Worm (Caenorhabditis elegans) whole organism, mixed stage, embryonic: ENCODE results near the gene sur-5.

Source experiments
- M03D4.4 ChIP-seq: sonication (generic microtip); optimal IDR thresholded peaks from 2 replicates; lab custom pipeline; 2017; ENCODE audit warnings: mild to moderate bottlenecking, missing genetic modification characterization, missing compliant biosample characterization
- bed-3 ChIP-seq: fragments of 200-800 bp; sonication (Bioruptor generic); optimal IDR thresholded peaks from 3 replicates; lab custom pipeline; 2018; ENCODE audit warnings: mild to moderate bottlenecking, missing genetic modification characterization, moderate library complexity, missing compliant biosample characterization
- ceh-39 ChIP-seq: fragments of 150-350 bp; optimal IDR thresholded peaks from 2 replicates; lab custom pipeline; 2014; ENCODE audit warnings: missing biosample characterization, missing genetic modification characterization
- ceh-43 ChIP-seq: fragments of 200-800 bp; sonication (Bioruptor generic); optimal IDR thresholded peaks from 2 replicates; lab custom pipeline; 2018; ENCODE audit warnings: mild to moderate bottlenecking, missing genetic modification characterization, moderate library complexity, missing compliant biosample characterization
- ceh-83 ChIP-seq: fragments of 200-800 bp; sonication (Bioruptor generic); optimal IDR thresholded peaks from 2 replicates; lab custom pipeline; 2018; ENCODE audit warnings: mild to moderate bottlenecking, missing genetic modification characterization, missing compliant biosample characterization
- ces-1 ChIP-seq: fragments of 150-350 bp; optimal IDR thresholded peaks from 2 replicates; lab custom pipeline; 2014; ENCODE audit warnings: missing biosample characterization, missing genetic modification reagents, missing genetic modification characterization
- cnd-1 ChIP-seq: fragments of 200-800 bp; sonication (Bioruptor generic); optimal IDR thresholded peaks from 2 replicates; lab custom pipeline; 2018; ENCODE audit warnings: mild to moderate bottlenecking, missing genetic modification characterization, missing compliant biosample characterization
- drap-1 ChIP-seq: fragments of 200-800 bp; sonication (Bioruptor generic); optimal IDR thresholded peaks from 3 replicates; lab custom pipeline; 2018; ENCODE audit warnings: mild to moderate bottlenecking, missing genetic modification characterization, missing compliant biosample characterization
- elt-1 ChIP-seq: sonication (generic microtip); optimal IDR thresholded peaks from 2 replicates; lab custom pipeline; 2017; ENCODE audit warnings: missing genetic modification characterization, mild to moderate bottlenecking, missing compliant biosample characterization, antibody characterized with exemption, moderate library complexity, borderline replicate concordance; ENCODE audit not compliant: insufficient read depth
- elt-3 ChIP-seq: fragments of 150-350 bp; optimal IDR thresholded peaks from 2 replicates; lab custom pipeline; 2014; ENCODE audit warnings: missing biosample characterization, missing genetic modification characterization
- flh-1 ChIP-seq: fragments of 200-800 bp; sonication (Bioruptor generic); optimal IDR thresholded peaks from 2 replicates; lab custom pipeline; 2018; ENCODE audit warnings: mild to moderate bottlenecking, missing genetic modification characterization, moderate library complexity, missing compliant biosample characterization
- ham-2 ChIP-seq: fragments of 200-800 bp; sonication (Bioruptor generic); optimal IDR thresholded peaks from 2 replicates; lab custom pipeline; 2018; ENCODE audit warnings: mild to moderate bottlenecking, missing genetic modification characterization, missing compliant biosample characterization
- hlh-1 ChIP-seq: fragments of 150-350 bp; optimal IDR thresholded peaks from 2 replicates; lab custom pipeline; 2014; ENCODE audit warnings: missing biosample characterization, missing genetic modification reagents, missing genetic modification characterization
- lin-32 ChIP-seq: fragments of 200-800 bp; sonication (Bioruptor generic); optimal IDR thresholded peaks from 2 replicates; lab custom pipeline; 2018; ENCODE audit warnings: mild to moderate bottlenecking, missing genetic modification characterization, missing compliant biosample characterization
- mab-5 ChIP-seq: fragments of 150-350 bp; optimal IDR thresholded peaks from 2 replicates; lab custom pipeline; 2014; ENCODE audit warnings: missing biosample characterization, missing genetic modification characterization
- mep-1 ChIP-seq: fragments of 150-350 bp; optimal IDR thresholded peaks from 2 replicates; lab custom pipeline; 2017; ENCODE audit warnings: missing biosample characterization, missing genetic modification reagents, missing genetic modification characterization, inconsistent platforms
- mls-2 ChIP-seq: sonication (generic microtip); optimal IDR thresholded peaks from 2 replicates; lab custom pipeline; 2016; ENCODE audit warnings: mild to moderate bottlenecking, missing genetic modification characterization, moderate library complexity, missing compliant biosample characterization
- nhr-2 ChIP-seq: fragments of 150-350 bp; optimal IDR thresholded peaks from 2 replicates; lab custom pipeline; 2014; ENCODE audit warnings: missing biosample characterization, missing genetic modification characterization
- nhr-237 ChIP-seq: fragments of 150-350 bp; optimal IDR thresholded peaks from 2 replicates; lab custom pipeline; 2014; ENCODE audit warnings: missing biosample characterization, missing genetic modification characterization
- nhr-28 ChIP-seq: fragments of 150-350 bp; optimal IDR thresholded peaks from 2 replicates; lab custom pipeline; 2014; ENCODE audit warnings: missing biosample characterization, missing genetic modification characterization
- nhr-76 ChIP-seq: sonication (generic microtip); optimal IDR thresholded peaks from 2 replicates; lab custom pipeline; 2017; ENCODE audit warnings: missing biosample characterization, missing genetic modification characterization
- pha-4 ChIP-seq: fragments of 150-350 bp; optimal IDR thresholded peaks from 2 replicates; lab custom pipeline; 2018; ENCODE audit warnings: missing biosample characterization, missing genetic modification reagents, missing genetic modification characterization
- sem-2 ChIP-seq: fragments of 200-800 bp; sonication (Bioruptor generic); optimal IDR thresholded peaks from 2 replicates; lab custom pipeline; 2018; ENCODE audit warnings: mild to moderate bottlenecking, missing genetic modification characterization, missing compliant biosample characterization
- snpc-4 ChIP-seq: fragments of 150-350 bp; optimal IDR thresholded peaks from 2 replicates; lab custom pipeline; 2014; ENCODE audit warnings: missing biosample characterization, missing genetic modification characterization
- sptf-1 ChIP-seq: sonication (generic microtip); optimal IDR thresholded peaks from 2 replicates; lab custom pipeline; 2017; ENCODE audit warnings: mild to moderate bottlenecking, missing genetic modification characterization, moderate library complexity, missing compliant biosample characterization
- tbx-8 ChIP-seq: fragments of 200-800 bp; sonication (Bioruptor generic); optimal IDR thresholded peaks from 2 replicates; lab custom pipeline; 2018; ENCODE audit warnings: mild to moderate bottlenecking, missing genetic modification characterization, moderate library complexity, missing compliant biosample characterization
- unc-120 ChIP-seq: sonication (generic microtip); optimal IDR thresholded peaks from 2 replicates; lab custom pipeline; 2017; ENCODE audit warnings: missing genetic modification characterization, missing compliant biosample characterization; ENCODE audit not compliant: poor library complexity, severe bottlenecking
- unc-39 ChIP-seq: fragments of 150-350 bp; optimal IDR thresholded peaks from 2 replicates; lab custom pipeline; 2014; ENCODE audit warnings: missing biosample characterization, missing genetic modification characterization
- unc-62 ChIP-seq: fragments of 150-350 bp; optimal IDR thresholded peaks from 2 replicates; lab custom pipeline; 2014; ENCODE audit warnings: missing biosample characterization, missing genetic modification reagents, missing genetic modification characterization
- zip-8 ChIP-seq: fragments of 150-350 bp; optimal IDR thresholded peaks from 2 replicates; lab custom pipeline; 2014; ENCODE audit warnings: missing biosample characterization, missing genetic modification characterization
- ztf-11 ChIP-seq: fragments of 150-350 bp; optimal IDR thresholded peaks from 2 replicates; lab custom pipeline; 2014; ENCODE audit warnings: missing biosample characterization, missing genetic modification characterization

Gene sur-5

ce11 chrX:7296310-7296709 lies 9.1 kb downstream of the sur-5 start:
- TF ChIP-seq elt-1 (no peak), bed-3 (GFP tag; lab: Kevin White, UChicago) (no peak), mls-2 (no peak), zip-8 (tag; lab: Kevin White, UChicago) (no peak), unc-39 (tag; lab: Kevin White, UChicago) (no peak), cnd-1 (tag; lab: Kevin White, UChicago) (no peak), nhr-28 (tag; lab: Kevin White, UChicago) (no peak), sptf-1 (tag; lab: Kevin White, UChicago) (no peak), ces-1 (GFP tag; lab: Kevin White, UChicago) (no peak), flh-1 (GFP tag; lab: Kevin White, UChicago) (no peak), nhr-2 (tag; lab: Kevin White, UChicago) (no peak), snpc-4 (no peak), mep-1 (tag; lab: Kevin White, UChicago) (no peak), nhr-237 (tag; lab: Kevin White, UChicago) (no peak), M03D4.4 (tag; lab: Kevin White, UChicago) (no peak), hlh-1 (tag; lab: Kevin White, UChicago) (no peak), sem-2 (no peak), ham-2 (no peak)

- TF ChIP-seq mab-5 (tag; lab: Kevin White, UChicago), result no peak
- no peak for TF ChIP-seq ham-2
- TF ChIP-seq unc-120 (tag; lab: Kevin White, UChicago), result no peak
- no peak for TF ChIP-seq cnd-1 (tag; lab: Kevin White, UChicago)
- no peak for TF ChIP-seq elt-3 (tag; lab: Kevin White, UChicago)
- no peak for TF ChIP-seq nhr-237 (tag; lab: Kevin White, UChicago)
- no peak for TF ChIP-seq unc-62
- no peak for TF ChIP-seq ztf-11 (tag; lab: Kevin White, UChicago)
- TF ChIP-seq elt-1, result no peak
- TF ChIP-seq lin-32 (GFP tag; lab: Kevin White, UChicago), result no peak
- no peak for TF ChIP-seq mep-1 (tag; lab: Kevin White, UChicago)
- no peak for TF ChIP-seq sptf-1 (tag; lab: Kevin White, UChicago)
- no peak for TF ChIP-seq ceh-83
- TF ChIP-seq M03D4.4 (tag; lab: Kevin White, UChicago), result no peak
- no peak for TF ChIP-seq flh-1 (GFP tag; lab: Kevin White, UChicago)
- TF ChIP-seq, all 35 proteins: peak for 0
These were observed 13.6 kb downstream of the sur-5 start, which contains the start of gene lron-7 for ce11 chrX:7291810-7292209. lron-7 (plus strand) TSS chrX:7292132.

ce11 chrX:7290859-7291628 lies 14.3 kb downstream of the sur-5 start:
- TF ChIP-seq bed-3 (GFP tag; lab: Kevin White, UChicago) (no peak), nhr-76 (tag; lab: Kevin White, UChicago) (no peak), drap-1 (no peak), mls-2 (no peak), tbx-8 (no peak), nhr-237 (tag; lab: Kevin White, UChicago) (no peak), snpc-4 (no peak), mep-1 (tag; lab: Kevin White, UChicago) (no peak)

- peak; percentile 4 for TF ChIP-seq unc-39 (tag; lab: Kevin White, UChicago)
- TF ChIP-seq flh-1 (GFP tag; lab: Kevin White, UChicago), result no peak
- TF ChIP-seq pha-4, result no peak
- no peak for TF ChIP-seq nhr-28 (tag; lab: Kevin White, UChicago)
- peak; percentile 6 for TF ChIP-seq ces-1 (GFP tag; lab: Kevin White, UChicago)
- no peak for TF ChIP-seq ceh-43 (GFP tag; lab: Kevin White, UChicago)
- no peak for TF ChIP-seq nhr-237 (tag; lab: Kevin White, UChicago)
- peak; percentile 3 for TF ChIP-seq ceh-39 (tag; lab: Kevin White, UChicago)
- TF ChIP-seq, all 35 proteins: peak for 3
These were observed 15.8 kb downstream of the sur-5 start for ce11 chrX:7289565-7289964.
